Worm (Caenorhabditis elegans): Measurements from ENCODE around the gene col-43.

- no peak for TF ChIP-seq nhr-28 (tag; optimal IDR thresholded peaks at IDR 0.05)
- TF ChIP-seq nhr-12 (tag; optimal IDR thresholded peaks at IDR 0.05), result no peak
- TF ChIP-seq mab-5 (tag; optimal IDR thresholded peaks at IDR 0.05), result no peak
- no peak for TF ChIP-seq M03D4.4 (tag; optimal IDR thresholded peaks at IDR 0.05)
- TF ChIP-seq ztf-11 (tag; optimal IDR thresholded peaks at IDR 0.05), result no peak
- TF ChIP-seq unc-39 (tag; optimal IDR thresholded peaks at IDR 0.05), result no peak
- no peak for TF ChIP-seq mep-1 (tag; optimal IDR thresholded peaks at IDR 0.05)
- TF ChIP-seq zip-8 (tag; optimal IDR thresholded peaks at IDR 0.05), result no peak
- TF ChIP-seq pha-4 (tag; optimal IDR thresholded peaks at IDR 0.05), result no peak
- TF ChIP-seq blmp-1 (tag; optimal IDR thresholded peaks at IDR 0.05), result peak; percentile 70
- no peak for TF ChIP-seq lin-13 (tag; optimal IDR thresholded peaks at IDR 0.05)
- no peak for TF ChIP-seq nhr-76 (tag; optimal IDR thresholded peaks at IDR 0.05)
Observed at ce11 chrV:8040247-8041084, 10.2 kb downstream of the col-43 start.
